Fruit fly (Drosophila melanogaster) whole organism, embryonic: ENCODE measurements around the gene CG4896.

Experiments used
- Atf3 ChIP-seq: fragments of 200-800 bp; sonication (Bioruptor generic); optimal IDR thresholded peaks from 3 replicates; lab custom pipeline; 2016; ENCODE audit warnings: missing biosample characterization, missing genetic modification characterization
- Atf6 ChIP-seq: fragments of 200-800 bp; sonication (Bioruptor generic); IDR thresholded peaks from 2 replicates; pipeline ENCODE4 v1.3.6; 2022; ENCODE audit warnings: missing biosample characterization, missing genetic modification characterization
- Awh ChIP-seq: fragments of 200-800 bp; sonication (Bioruptor generic); IDR thresholded peaks from 2 replicates; pipeline ENCODE4, ENCODE4 v1.3.6; 2022; ENCODE audit warnings: missing biosample characterization, missing genetic modification characterization
- B-H1 ChIP-seq: fragments of 200-800 bp; sonication (Bioruptor generic); IDR thresholded peaks from 3 replicates; pipeline ENCODE4 v1.3.6; 2022; ENCODE audit warnings: missing biosample characterization, missing genetic modification characterization
- CG10147 ChIP-seq: fragments of 200-800 bp; sonication (Bioruptor generic); optimal IDR thresholded peaks from 2 replicates; lab custom pipeline; 2019; ENCODE audit warnings: missing biosample characterization, mild to moderate bottlenecking, missing genetic modification characterization, moderate library complexity
- CG11695 ChIP-seq: fragments of 200-800 bp; sonication (Bioruptor generic); IDR thresholded peaks from 3 replicates; pipeline ENCODE4 v1.3.6; 2022; ENCODE audit warnings: missing biosample characterization, missing genetic modification characterization
- CG14014 ChIP-seq: fragments of 200-800 bp; sonication (Bioruptor generic); IDR thresholded peaks from 2 replicates; pipeline ENCODE4 v1.3.6; 2022; ENCODE audit warnings: missing biosample characterization, missing genetic modification characterization
- CG2116 ChIP-seq: fragments of 200-800 bp; sonication (Bioruptor generic); optimal IDR thresholded peaks from 3 replicates; lab custom pipeline; 2018; ENCODE audit warnings: missing biosample characterization, mild to moderate bottlenecking, missing genetic modification characterization
- CG2712 ChIP-seq: fragments of 200-800 bp; optimal IDR thresholded peaks from 3 replicates; lab custom pipeline; 2019; ENCODE audit warnings: missing biosample characterization, mild to moderate bottlenecking, missing genetic modification characterization, moderate library complexity
- CG3281 ChIP-seq: fragments of 200-800 bp; sonication (Bioruptor generic); optimal IDR thresholded peaks from 3 replicates; lab custom pipeline; 2017; ENCODE audit warnings: missing biosample characterization, mild to moderate bottlenecking, missing genetic modification characterization
- CG33557 ChIP-seq: fragments of 200-800 bp; sonication (Bioruptor generic); optimal IDR thresholded peaks from 2 replicates; lab custom pipeline; 2019; ENCODE audit warnings: missing biosample characterization, mild to moderate bottlenecking, missing genetic modification characterization, moderate library complexity
- CG3847 ChIP-seq: fragments of 200-800 bp; sonication (Bioruptor generic); IDR thresholded peaks from 2 replicates; pipeline ENCODE4 v1.3.6; 2022; ENCODE audit warnings: missing biosample characterization, missing genetic modification characterization
- CG42726 ChIP-seq: fragments of 200-800 bp; sonication (Bioruptor generic); IDR thresholded peaks from 2 replicates; pipeline ENCODE4 v1.3.6; 2022; ENCODE audit warnings: missing biosample characterization, missing genetic modification characterization; ENCODE audit not compliant: partially characterized antibody
- CG8290 ChIP-seq, 3 experiments: fragments of 200-800 bp; sonication (Bioruptor generic); optimal IDR thresholded peaks; 2 replicates each; lab custom pipeline; 2016 to 2019; ENCODE audit warnings: missing biosample characterization in 3 of 3, missing genetic modification characterization in 3 of 3, mild to moderate bottlenecking in 2 of 3, moderate library complexity in 1 of 3
- CG8944 ChIP-seq: fragments of 200-800 bp; sonication (Bioruptor generic); optimal IDR thresholded peaks from 3 replicates; lab custom pipeline; 2016; ENCODE audit warnings: missing biosample characterization, missing genetic modification characterization
- D19B ChIP-seq: fragments of 200-800 bp; sonication (Bioruptor generic); optimal IDR thresholded peaks from 2 replicates; lab custom pipeline; 2017; ENCODE audit warnings: missing biosample characterization, mild to moderate bottlenecking, missing genetic modification characterization
- Dbx ChIP-seq: fragments of 200-800 bp; sonication (Bioruptor generic); IDR thresholded peaks from 3 replicates; pipeline ENCODE4 v1.3.6; 2022; ENCODE audit warnings: missing biosample characterization, missing genetic modification characterization
- Dfd ChIP-seq, 2 experiments: fragments of >200 bp; optimal IDR thresholded peaks; 2 replicates each; lab custom pipeline; 2017; ENCODE audit warnings: missing biosample characterization in 2 of 2, missing genetic modification characterization in 2 of 2
- Eip74EF ChIP-seq, 2 experiments: fragments of 200-800 bp in 1 of 2; fragments of >200 bp in 1 of 2; sonication (Bioruptor generic) in 1 of 2; optimal IDR thresholded peaks; 2 replicates each; lab custom pipeline; 2017 to 2019; ENCODE audit warnings: missing biosample characterization in 2 of 2, missing genetic modification characterization in 2 of 2, mild to moderate bottlenecking in 1 of 2, moderate library complexity in 1 of 2
- Elba2 ChIP-seq: fragments of 200-800 bp; sonication (Bioruptor generic); optimal IDR thresholded peaks from 3 replicates; lab custom pipeline; 2016; ENCODE audit warnings: missing biosample characterization, missing genetic modification characterization
- Gug ChIP-seq: fragments of 200-800 bp; sonication (Bioruptor generic); IDR thresholded peaks from 4 replicates; pipeline ENCODE4 v1.3.6; 2022; ENCODE audit warnings: missing biosample characterization, missing genetic modification characterization
- Hmr ChIP-seq: fragments of 200-800 bp; sonication (Bioruptor generic); optimal IDR thresholded peaks from 3 replicates; lab custom pipeline; 2017; ENCODE audit warnings: mild to moderate bottlenecking, missing biosample characterization, missing genetic modification reagents, missing genetic modification characterization
- Hr78 ChIP-seq, 2 experiments: fragments of 200-800 bp in 1 of 2; fragments of >200 bp in 1 of 2; sonication (Bioruptor generic) in 1 of 2; optimal IDR thresholded peaks; 2 replicates each; lab custom pipeline; 2017 to 2019; ENCODE audit warnings: missing biosample characterization in 2 of 2, missing genetic modification characterization in 2 of 2, mild to moderate bottlenecking in 1 of 2, moderate library complexity in 1 of 2
- Meics ChIP-seq: fragments of 200-800 bp; sonication (Bioruptor generic); optimal IDR thresholded peaks from 2 replicates; lab custom pipeline; 2017; ENCODE audit warnings: missing biosample characterization, mild to moderate bottlenecking, missing genetic modification characterization
- Nf-YB ChIP-seq: fragments of 200-800 bp; sonication (Bioruptor generic); optimal IDR thresholded peaks from 3 replicates; lab custom pipeline; 2019; ENCODE audit warnings: missing biosample characterization, mild to moderate bottlenecking, missing genetic modification characterization, moderate library complexity
- Pdp1 ChIP-seq, 2 experiments: fragments of 200-800 bp; sonication (Bioruptor generic); optimal IDR thresholded peaks; 3 replicates each; lab custom pipeline; 2016; ENCODE audit warnings: missing biosample characterization in 2 of 2, missing genetic modification characterization in 2 of 2, mild to moderate bottlenecking in 1 of 2, moderate library complexity in 1 of 2
- Six4 ChIP-seq: fragments of 200-800 bp; sonication (Bioruptor generic); optimal IDR thresholded peaks from 2 replicates; lab custom pipeline; 2016; ENCODE audit warnings: missing biosample characterization, missing genetic modification characterization
- br ChIP-seq: fragments of >200 bp; optimal IDR thresholded peaks from 2 replicates; lab custom pipeline; 2017
- bsh ChIP-seq, 2 experiments: fragments of 200-800 bp; sonication (Bioruptor generic); optimal IDR thresholded peaks; 2 replicates each; lab custom pipeline; 2017 to 2018; ENCODE audit warnings: mild to moderate bottlenecking in 2 of 2, missing biosample characterization in 2 of 2, missing genetic modification characterization in 2 of 2, moderate library complexity in 1 of 2
- cg ChIP-seq: fragments of 200-800 bp; sonication (Bioruptor generic); optimal IDR thresholded peaks from 3 replicates; lab custom pipeline; 2019; ENCODE audit warnings: missing biosample characterization, mild to moderate bottlenecking, missing genetic modification characterization, moderate library complexity
- chinmo ChIP-seq: fragments of 200-800 bp; sonication (Bioruptor generic); IDR thresholded peaks from 4 replicates; pipeline ENCODE4 v1.3.6; 2022; ENCODE audit warnings: missing biosample characterization, missing genetic modification characterization; ENCODE audit not compliant: partially characterized antibody
- crc ChIP-seq: fragments of 200-800 bp; sonication (Bioruptor generic); optimal IDR thresholded peaks from 2 replicates; lab custom pipeline; 2016; ENCODE audit warnings: missing biosample characterization, missing genetic modification characterization
- crol ChIP-seq: fragments of 200-800 bp; sonication (Bioruptor generic); IDR thresholded peaks from 2 replicates; pipeline ENCODE4 v1.3.6; 2022; ENCODE audit warnings: missing biosample characterization, missing genetic modification characterization
- dmrt99B ChIP-seq: fragments of 200-800 bp; sonication (Bioruptor generic); optimal IDR thresholded peaks from 2 replicates; lab custom pipeline; 2018; ENCODE audit warnings: missing biosample characterization, mild to moderate bottlenecking, missing genetic modification characterization, moderate library complexity
- dpn ChIP-seq, 2 experiments: fragments of 200-800 bp; sonication (Bioruptor generic); optimal IDR thresholded peaks; 3 replicates each; lab custom pipeline; 2016; ENCODE audit warnings: missing biosample characterization in 2 of 2, missing genetic modification characterization in 2 of 2
- eyg ChIP-seq: fragments of 200-800 bp; sonication (Bioruptor generic); optimal IDR thresholded peaks from 3 replicates; lab custom pipeline; 2016; ENCODE audit warnings: missing biosample characterization, missing genetic modification characterization
- ftz-f1 ChIP-seq: fragments of 200-800 bp; sonication (Bioruptor generic); optimal IDR thresholded peaks from 2 replicates; lab custom pipeline; 2016; ENCODE audit warnings: missing biosample characterization, missing genetic modification characterization
- grn ChIP-seq: fragments of 200-800 bp; sonication (Bioruptor generic); optimal IDR thresholded peaks from 3 replicates; lab custom pipeline; 2017; ENCODE audit warnings: missing biosample characterization, missing genetic modification characterization
- inv ChIP-seq: fragments of 200-800 bp; sonication (Bioruptor generic); IDR thresholded peaks from 2 replicates; pipeline ENCODE4 v1.3.6; 2022; ENCODE audit warnings: missing biosample characterization, missing genetic modification characterization; ENCODE audit not compliant: partially characterized antibody
- knrl ChIP-seq: fragments of 200-800 bp; sonication (Bioruptor generic); IDR thresholded peaks from 3 replicates; pipeline ENCODE4 v1.3.6; 2022; ENCODE audit warnings: missing biosample characterization, missing genetic modification characterization; ENCODE audit not compliant: partially characterized antibody
- mirr ChIP-seq: fragments of 200-800 bp; sonication (Bioruptor generic); optimal IDR thresholded peaks from 3 replicates; lab custom pipeline; 2018; ENCODE audit warnings: missing biosample characterization, mild to moderate bottlenecking, missing genetic modification characterization
- nerfin-1 ChIP-seq: fragments of 200-800 bp; sonication (Bioruptor generic); optimal IDR thresholded peaks from 3 replicates; lab custom pipeline; 2019; ENCODE audit warnings: missing biosample characterization, mild to moderate bottlenecking, missing genetic modification characterization, moderate library complexity
- row ChIP-seq: fragments of 200-800 bp; sonication (Bioruptor generic); IDR thresholded peaks from 3 replicates; pipeline ENCODE4 v1.3.6; 2022; ENCODE audit warnings: missing biosample characterization, missing genetic modification characterization
- salm ChIP-seq: fragments of 200-800 bp; sonication (Bioruptor generic); optimal IDR thresholded peaks from 2 replicates; lab custom pipeline; 2018; ENCODE audit warnings: missing biosample characterization, mild to moderate bottlenecking, missing genetic modification characterization
- sd ChIP-seq: fragments of 200-800 bp; sonication (Bioruptor generic); optimal IDR thresholded peaks from 3 replicates; lab custom pipeline; 2018; ENCODE audit warnings: missing biosample characterization, mild to moderate bottlenecking, missing genetic modification characterization, moderate library complexity
- stc ChIP-seq: fragments of 200-800 bp; sonication (Bioruptor generic); IDR thresholded peaks from 2 replicates; pipeline ENCODE4 v1.3.6; 2022; ENCODE audit warnings: missing biosample characterization, missing genetic modification characterization
- stwl ChIP-seq: fragments of 200-800 bp; sonication (Bioruptor generic); optimal IDR thresholded peaks from 3 replicates; lab custom pipeline; 2018; ENCODE audit warnings: missing biosample characterization, mild to moderate bottlenecking, missing genetic modification characterization, moderate library complexity
- tgo ChIP-seq: fragments of 200-800 bp; sonication (Bioruptor generic); IDR thresholded peaks from 3 replicates; pipeline ENCODE4 v1.3.6; 2022; ENCODE audit warnings: missing biosample characterization, missing genetic modification characterization
- vvl ChIP-seq: fragments of 200-800 bp; sonication (Bioruptor generic); IDR thresholded peaks from 2 replicates; pipeline ENCODE4 v1.3.6; 2022; ENCODE audit warnings: missing biosample characterization, missing genetic modification characterization
- zf30C ChIP-seq: fragments of 200-800 bp; sonication (Bioruptor generic); optimal IDR thresholded peaks from 3 replicates; lab custom pipeline; 2018; ENCODE audit warnings: missing biosample characterization, mild to moderate bottlenecking, missing genetic modification characterization

Gene CG4896

DNA sequence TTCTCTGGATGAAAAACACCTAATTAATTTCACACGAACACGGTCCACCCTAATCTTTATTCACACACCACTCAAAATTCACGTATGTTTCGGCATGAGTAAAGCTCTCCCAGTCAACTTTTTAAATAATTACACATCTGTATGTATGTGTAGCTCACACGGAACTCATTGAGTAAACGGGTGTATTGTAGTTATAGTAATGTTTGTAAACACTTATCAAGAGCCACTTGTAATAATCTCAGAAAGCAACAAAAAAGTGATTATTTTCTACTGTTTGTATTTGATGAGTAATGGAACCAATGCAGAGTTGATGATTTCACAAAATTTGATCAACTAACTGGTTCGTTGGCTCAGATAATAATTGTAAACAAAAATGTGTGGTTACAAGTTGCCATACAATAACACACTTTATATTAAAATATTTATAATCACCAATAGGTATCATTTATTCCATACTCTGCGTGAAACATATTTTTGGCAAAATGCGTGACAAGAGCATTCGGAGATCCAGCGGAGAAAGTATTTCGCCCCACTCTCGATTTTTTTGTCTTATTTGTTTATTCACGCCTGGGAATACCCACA, 40.5 kb downstream of the CG4896 start (continued):
- TF ChIP-seq dmrt99B (tag; lab: Kevin White, UChicago) (no peak), crol (GFP tag; lab: Robert Waterston, UW) (no peak), Atf6 (GFP tag; lab: Robert Waterston, UW) (peak; percentile 60; the same call in 1 of the 2 replicates), Hmr (GFP tag; lab: Kevin White, UChicago) (peak; percentile 42), CG8944 (GFP tag; lab: Kevin White, UChicago) (no peak), zf30C (no peak), nerfin-1 (tag; lab: Kevin White, UChicago) (no peak), Atf3 (GFP tag; lab: Kevin White, UChicago) (no peak), Nf-YB (GFP tag; lab: Kevin White, UChicago) (no peak), inv (GFP tag; lab: Robert Waterston, UW) (no peak), eyg (GFP tag; lab: Kevin White, UChicago) (no peak), stwl (tag; lab: Kevin White, UChicago) (no peak), CG14014 (GFP tag; lab: Robert Waterston, UW) (peak; percentile 40; the same call in 1 of the 2 replicates), Gug (GFP tag; lab: Robert Waterston, UW) (0 out of 4 replicates have a peak, but pooled peaks have one; percentile 1), D19B (peak; percentile 70), CG33557 (GFP tag; lab: Kevin White, UChicago) (no peak), salm (tag; lab: Kevin White, UChicago) (no peak), vvl (GFP tag; lab: Robert Waterston, UW) (no peak), cg (GFP tag; lab: Kevin White, UChicago) (peak; percentile 50), CG3847 (no peak), Dfd (GFP tag; optimal IDR thresholded peaks at IDR 0.05; lab: Kevin White, UChicago) (no peak), Dbx (GFP tag; lab: Robert Waterston, UW) (no peak), mirr (no peak), CG2712 (tag; lab: Kevin White, UChicago) (no peak), CG10147 (GFP tag; lab: Kevin White, UChicago) (no peak), Eip74EF (GFP tag; optimal IDR thresholded peaks at IDR 0.05; lab: Kevin White, UChicago) (no peak), sd (tag; lab: Kevin White, UChicago) (peak; percentile 19), CG3281 (no peak), CG8290 (GFP tag; optimal IDR thresholded peaks at IDR 0.05; lab: Kevin White, UChicago) (no peak), CG8290 (tag; optimal IDR thresholded peaks at IDR 0.05; lab: Kevin White, UChicago) (no peak), Elba2 (GFP tag; lab: Kevin White, UChicago) (no peak), Six4 (GFP tag; lab: Kevin White, UChicago) (no peak), Awh (GFP tag; lab: Robert Waterston, UW) (no peak), CG11695 (GFP tag; lab: Robert Waterston, UW) (0 out of 3 replicates have a peak, but pooled peaks have one; percentile 27), crc (GFP tag; lab: Kevin White, UChicago) (no peak), CG42726 (GFP tag; lab: Robert Waterston, UW) (no peak), dpn (GFP tag; optimal IDR thresholded peaks at IDR 0.05; lab: Kevin White, UChicago) (no peak), CG2116 (no peak)

DNA sequence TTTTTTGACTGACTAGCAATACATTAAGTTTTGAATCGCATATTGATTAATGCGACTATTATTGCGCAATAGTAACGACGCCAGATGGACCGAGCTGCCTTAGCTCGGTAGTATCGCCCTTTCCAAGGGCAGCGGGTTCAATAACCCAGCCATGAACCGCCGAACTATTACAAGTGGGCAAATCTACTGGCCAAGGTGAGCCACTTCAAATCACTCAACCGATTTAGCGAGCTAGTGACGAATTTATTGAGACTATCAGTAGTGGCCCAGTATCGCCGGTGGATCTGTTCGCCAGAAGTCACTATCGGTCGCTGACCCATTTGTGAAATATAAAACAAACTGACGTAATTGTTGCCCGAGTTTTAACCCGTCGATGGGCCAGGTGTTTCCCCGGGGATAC, 41.0 kb downstream of the CG4896 start:
- TF ChIP-seq CG14014 (GFP tag; lab: Robert Waterston, UW) (0 out of 2 replicates have a peak, but pooled peaks have one; percentile 3), knrl (GFP tag; lab: Robert Waterston, UW) (0 out of 3 replicates have a peak, but pooled peaks have one; percentile 14), row (GFP tag; lab: Robert Waterston, UW) (no peak), ftz-f1 (peak; percentile 82), Hr78 (GFP tag; optimal IDR thresholded peaks at IDR 0.05; lab: Kevin White, UChicago) (peak in 1 of 2 experiments; percentile 40), br (lab: Kevin White, UChicago) (no peak), grn (GFP tag; lab: Kevin White, UChicago) (peak; percentile 13), bsh (GFP tag; optimal IDR thresholded peaks at IDR 0.05; lab: Kevin White, UChicago) (no peak), Meics (GFP tag; lab: Kevin White, UChicago) (peak; percentile 81), tgo (GFP tag; lab: Robert Waterston, UW) (0 out of 3 replicates have a peak, but pooled peaks have one; percentile 12), B-H1 (no peak), stc (no peak), Pdp1 (GFP tag; optimal IDR thresholded peaks at IDR 0.05; lab: Kevin White, UChicago) (peak in 1 of 2 experiments; percentile 70), chinmo (0 out of 4 replicates have a peak, but pooled peaks have one; percentile 44)
